Worm (Caenorhabditis elegans) whole organism, late embryonic: ENCODE results near the gene B0034.7.

Experiments used
- C08G9.2 ChIP-seq: sonication (generic microtip); optimal IDR thresholded peaks from 2 replicates; lab custom pipeline; 2016; ENCODE audit warnings: mild to moderate bottlenecking, missing genetic modification characterization, moderate library complexity, missing compliant biosample characterization
- ahr-1 ChIP-seq: sonication (generic microtip); optimal IDR thresholded peaks from 2 replicates; lab custom pipeline; 2016; ENCODE audit warnings: missing genetic modification characterization, missing compliant biosample characterization
- ama-1 ChIP-seq: fragments of 150-350 bp; optimal IDR thresholded peaks from 2 replicates; lab custom pipeline; 2014
- ceh-2 ChIP-seq: sonication (generic microtip); optimal IDR thresholded peaks from 2 replicates; lab custom pipeline; 2016; ENCODE audit warnings: missing genotype, missing genetic modification characterization, missing compliant biosample characterization
- ceh-31 ChIP-seq: sonication (generic microtip); optimal IDR thresholded peaks from 2 replicates; lab custom pipeline; 2016; ENCODE audit warnings: missing genetic modification characterization, missing compliant biosample characterization
- elt-2 ChIP-seq: sonication (generic microtip); optimal IDR thresholded peaks from 2 replicates; lab custom pipeline; 2016; ENCODE audit warnings: missing genetic modification reagents, missing genetic modification characterization, missing compliant biosample characterization
- hlh-13 ChIP-seq: fragments of 200-800 bp; sonication (Bioruptor generic); optimal IDR thresholded peaks from 2 replicates; lab custom pipeline; 2018; ENCODE audit warnings: mild to moderate bottlenecking, missing genetic modification characterization, missing compliant biosample characterization
- lin-11 ChIP-seq: fragments of 200-800 bp; sonication (Bioruptor generic); optimal IDR thresholded peaks from 2 replicates; lab custom pipeline; 2018; ENCODE audit warnings: mild to moderate bottlenecking, missing genetic modification characterization, missing compliant biosample characterization
- mec-3 ChIP-seq: sonication (generic microtip); optimal IDR thresholded peaks from 2 replicates; lab custom pipeline; 2016; ENCODE audit warnings: borderline replicate concordance, missing genetic modification characterization, missing compliant biosample characterization
- nfya-1 ChIP-seq: sonication (generic microtip); optimal IDR thresholded peaks from 2 replicates; lab custom pipeline; 2017; ENCODE audit warnings: missing genetic modification characterization, mild to moderate bottlenecking, missing compliant biosample characterization, antibody characterized with exemption, moderate library complexity
- nhr-11 ChIP-seq: fragments of 150-350 bp; optimal IDR thresholded peaks from 2 replicates; lab custom pipeline; 2014; ENCODE audit warnings: missing biosample characterization, missing genetic modification characterization
- pros-1 ChIP-seq: fragments of 150-350 bp; optimal IDR thresholded peaks from 2 replicates; lab custom pipeline; 2014; ENCODE audit warnings: missing biosample characterization, missing genetic modification reagents, missing genetic modification characterization
- sox-4 ChIP-seq: sonication (generic microtip); optimal IDR thresholded peaks from 2 replicates; lab custom pipeline; 2017; ENCODE audit warnings: mild to moderate bottlenecking, missing genetic modification characterization, inconsistent platforms, missing compliant biosample characterization
- tbx-2 ChIP-seq: sonication (generic microtip); optimal IDR thresholded peaks from 2 replicates; lab custom pipeline; 2016; ENCODE audit warnings: missing genetic modification characterization, missing compliant biosample characterization

DNA sequence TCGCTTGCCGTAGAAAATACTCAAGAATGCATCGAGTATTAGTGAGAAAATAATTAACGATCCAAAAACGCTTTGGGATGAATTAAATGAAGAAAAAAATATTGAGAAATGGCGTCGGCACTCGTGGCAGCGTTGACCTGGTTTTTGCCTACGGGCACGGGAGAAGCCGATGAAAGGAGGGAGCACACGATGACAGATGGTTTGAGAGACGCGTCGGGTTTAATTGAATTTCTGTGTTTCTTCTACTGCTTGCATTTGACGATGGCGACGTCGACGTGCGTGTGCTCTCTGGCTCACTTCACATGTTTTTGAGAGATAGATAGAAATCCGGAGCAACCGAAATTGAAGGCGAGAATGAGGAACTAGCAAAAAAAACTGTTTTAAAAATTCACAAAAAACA, 10.8 kb upstream of the B0034.7 start:
- TF ChIP-seq mec-3 (tag; lab: Kevin White, UChicago) (no peak), nhr-11 (tag; lab: Kevin White, UChicago) (no peak), tbx-2 (no peak), lin-11 (no peak), pros-1 (tag; lab: Kevin White, UChicago) (no peak), elt-2 (tag; lab: Kevin White, UChicago) (no peak), hlh-13 (no peak), C08G9.2 (no peak), ahr-1 (tag; lab: Kevin White, UChicago) (no peak), ceh-2 (tag; lab: Kevin White, UChicago) (no peak), sox-4 (no peak), ama-1 (lab: Kevin White, UChicago) (no peak), nfya-1 (tag; lab: Kevin White, UChicago) (no peak), ceh-31 (tag; lab: Kevin White, UChicago) (peak; percentile 7)
